Fruit fly (Drosophila melanogaster) whole organism, pupa: ENCODE results near the gene CG3448.

Source experiments
- CG13204 ChIP-seq: fragments of 200-800 bp; sonication (Bioruptor generic); optimal IDR thresholded peaks from 2 replicates; lab custom pipeline; 2018; ENCODE audit warnings: missing biosample characterization, mild to moderate bottlenecking, missing genetic modification characterization, moderate library complexity
- CG32121 ChIP-seq: fragments of 200-800 bp; sonication (Bioruptor generic); IDR thresholded peaks from 2 replicates; pipeline ENCODE4 v1.3.6; 2022; ENCODE audit warnings: missing biosample characterization, missing genetic modification characterization
- CG8301 ChIP-seq: fragments of 200-800 bp; sonication (Bioruptor generic); optimal IDR thresholded peaks from 2 replicates; lab custom pipeline; 2018; ENCODE audit warnings: missing biosample characterization, mild to moderate bottlenecking, missing genetic modification characterization
- D1 ChIP-seq: fragments of 200-800 bp; sonication (Bioruptor generic); optimal IDR thresholded peaks from 2 replicates; lab custom pipeline; 2018; ENCODE audit warnings: missing biosample characterization, mild to moderate bottlenecking, missing genetic modification characterization, moderate library complexity
- gl ChIP-seq: fragments of 200-800 bp; sonication (Bioruptor generic); optimal IDR thresholded peaks from 2 replicates; lab custom pipeline; 2018; ENCODE audit warnings: missing biosample characterization, mild to moderate bottlenecking, missing genetic modification characterization

DNA sequence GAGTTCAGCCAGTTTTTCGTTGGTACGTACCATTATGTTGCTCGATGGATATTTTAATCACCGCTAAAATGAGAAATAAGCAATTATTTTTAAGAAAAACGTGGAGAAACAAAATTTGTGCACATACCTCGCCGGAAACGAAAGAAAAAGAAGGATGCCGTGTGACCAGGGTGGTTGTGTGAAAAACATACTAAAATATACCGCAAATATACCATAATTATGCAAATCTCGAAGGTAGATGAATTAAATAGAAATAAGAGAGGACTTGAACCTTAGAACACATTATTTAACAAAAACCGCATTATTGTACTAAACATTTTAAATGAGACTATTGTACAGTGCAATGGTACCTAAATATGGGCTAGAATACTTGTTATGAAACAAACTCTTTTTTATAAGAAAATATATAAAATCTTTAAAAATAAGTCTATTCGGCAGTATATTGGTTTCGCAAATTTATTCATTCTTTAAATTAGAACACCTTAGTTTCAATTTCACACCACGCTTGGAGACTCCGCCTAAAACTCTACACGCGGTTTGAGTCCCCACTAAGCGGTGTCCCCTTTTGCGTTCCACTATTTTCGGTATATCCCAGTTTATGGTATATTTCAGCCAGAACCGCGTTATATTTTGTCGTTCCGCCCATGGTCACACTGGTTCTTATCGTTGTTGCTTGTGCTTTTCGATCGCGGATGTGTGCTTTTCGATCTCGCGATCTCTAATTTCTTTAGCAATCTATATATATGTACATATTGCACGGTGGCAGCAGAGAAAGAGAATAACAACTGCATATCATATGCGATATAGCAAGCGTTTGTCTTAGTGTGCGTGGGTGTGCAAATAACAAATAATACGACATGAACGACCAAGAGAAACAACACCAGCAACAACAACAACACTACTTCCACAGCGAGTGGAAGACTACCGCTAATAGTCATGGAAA, 21.4 kb downstream of the CG3448 start, which contains the start of the genes RpS17 and MTF-1:
- TF ChIP-seq CG13204 (GFP tag; lab: Kevin White, UChicago) (peak; percentile 6), CG32121 (no peak), CG8301 (peak; percentile 0), gl (peak; percentile 10), D1 (tag; lab: Kevin White, UChicago) (no peak)
